Fruit fly (Drosophila melanogaster) whole organism, prepupa: ENCODE data around the gene bun.

Source experiments
- Blimp-1 ChIP-seq: fragments of 200-800 bp; sonication (Bioruptor generic); optimal IDR thresholded peaks from 3 replicates; lab custom pipeline; 2017; ENCODE audit warnings: missing biosample characterization, missing genetic modification characterization, mild to moderate bottlenecking, moderate library complexity, missing genetic modification reagents
- CG6276 ChIP-seq: fragments of 200-800 bp; sonication (Bioruptor generic); optimal IDR thresholded peaks from 2 replicates; lab custom pipeline; 2017; ENCODE audit warnings: missing biosample characterization, mild to moderate bottlenecking, missing genetic modification characterization
- CG8119 ChIP-seq: fragments of 200-800 bp; sonication (Bioruptor generic); IDR thresholded peaks from 3 replicates; pipeline ENCODE4 v1.3.6; 2022; ENCODE audit warnings: missing biosample characterization, missing genetic modification characterization
- Gug ChIP-seq: fragments of 200-800 bp; sonication (Bioruptor generic); IDR thresholded peaks from 2 replicates; pipeline ENCODE4 v1.3.6; 2022; ENCODE audit warnings: missing biosample characterization, missing genetic modification characterization
- Hr39 ChIP-seq: fragments of 200-800 bp; sonication (Bioruptor generic); optimal IDR thresholded peaks from 2 replicates; lab custom pipeline; 2016; ENCODE audit warnings: missing biosample characterization, missing genetic modification characterization
- Hr4 ChIP-seq: fragments of 200-800 bp; sonication (Bioruptor generic); optimal IDR thresholded peaks from 3 replicates; lab custom pipeline; 2016; ENCODE audit warnings: missing biosample characterization, missing genetic modification characterization
- Lpt ChIP-seq: fragments of 200-800 bp; sonication (Bioruptor generic); optimal IDR thresholded peaks from 3 replicates; lab custom pipeline; 2016; ENCODE audit warnings: missing biosample characterization, missing genetic modification characterization
- Sox15 ChIP-seq: fragments of 200-800 bp; sonication (Bioruptor generic); optimal IDR thresholded peaks from 3 replicates; lab custom pipeline; 2016; ENCODE audit warnings: missing biosample characterization, missing genetic modification characterization
- achi ChIP-seq: fragments of 200-800 bp; sonication (Bioruptor generic); optimal IDR thresholded peaks from 3 replicates; lab custom pipeline; 2016; ENCODE audit warnings: missing biosample characterization, missing genetic modification characterization
- fkh ChIP-seq: fragments of 200-800 bp; sonication (Bioruptor generic); optimal IDR thresholded peaks from 3 replicates; lab custom pipeline; 2017; ENCODE audit warnings: missing biosample characterization, mild to moderate bottlenecking, missing genetic modification characterization, moderate library complexity

DNA sequence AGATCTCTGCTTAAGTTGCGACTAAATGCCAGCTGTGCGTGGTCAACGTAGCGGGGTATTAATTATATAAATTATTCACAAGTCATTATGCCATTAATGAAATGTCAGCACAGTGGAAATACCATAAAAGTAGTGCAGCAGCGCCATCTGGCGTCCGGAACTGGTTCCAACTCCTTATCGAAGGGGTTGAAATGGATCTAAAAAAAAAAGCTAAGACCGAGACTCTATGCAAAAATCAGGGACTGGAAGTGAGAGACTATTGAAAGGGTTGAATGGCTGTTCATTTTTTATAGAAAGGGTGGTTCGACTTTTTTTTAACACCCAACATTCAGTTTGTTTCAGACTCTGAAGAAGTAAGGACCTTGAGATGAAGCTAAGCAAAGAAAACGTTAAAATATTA is 32.7 kb upstream of the bun start:
- TF ChIP-seq Lpt (GFP tag; lab: Kevin White, UChicago) = no peak
- no peak for TF ChIP-seq Sox15 (GFP tag; lab: Kevin White, UChicago)
- no peak for TF ChIP-seq Hr4 (GFP tag; lab: Kevin White, UChicago)
- TF ChIP-seq CG6276 (GFP tag; lab: Kevin White, UChicago) = no peak
- TF ChIP-seq CG8119 (GFP tag; lab: Robert Waterston, UW) = no peak
- TF ChIP-seq Blimp-1 (GFP tag; lab: Kevin White, UChicago) = no peak
- no peak for TF ChIP-seq Hr39 (GFP tag; lab: Kevin White, UChicago)
- no peak for TF ChIP-seq fkh (GFP tag; lab: Kevin White, UChicago)
- no peak for TF ChIP-seq achi (GFP tag; lab: Kevin White, UChicago)
- TF ChIP-seq Gug (GFP tag; lab: Robert Waterston, UW) = no peak
